Worm (Caenorhabditis elegans) whole organism, late embryonic: ENCODE data around the gene R04E5.9.

Experiments
- C08G9.2 ChIP-seq: sonication (generic microtip); optimal IDR thresholded peaks from 2 replicates; lab custom pipeline; 2016; ENCODE audit warnings: mild to moderate bottlenecking, missing genetic modification characterization, moderate library complexity, missing compliant biosample characterization
- F13H6.1 ChIP-seq: sonication (generic microtip); optimal IDR thresholded peaks from 2 replicates; lab custom pipeline; 2016; ENCODE audit warnings: missing genetic modification characterization, missing compliant biosample characterization
- K02D7.2 ChIP-seq: sonication (generic microtip); optimal IDR thresholded peaks from 2 replicates; lab custom pipeline; 2017; ENCODE audit warnings: mild to moderate bottlenecking, missing genetic modification characterization, missing compliant biosample characterization
- ama-1 ChIP-seq: fragments of 150-350 bp; optimal IDR thresholded peaks from 2 replicates; lab custom pipeline; 2014
- ceh-18 ChIP-seq: sonication (generic microtip); optimal IDR thresholded peaks from 2 replicates; lab custom pipeline; 2016; ENCODE audit warnings: missing genetic modification characterization, missing compliant biosample characterization
- ceh-19 ChIP-seq: fragments of 200-800 bp; sonication (Bioruptor generic); optimal IDR thresholded peaks from 2 replicates; lab custom pipeline; 2018; ENCODE audit warnings: mild to moderate bottlenecking, missing genetic modification characterization, missing compliant biosample characterization
- ceh-22 ChIP-seq: sonication (generic microtip); optimal IDR thresholded peaks from 2 replicates; lab custom pipeline; 2017; ENCODE audit warnings: missing biosample characterization, missing genetic modification characterization
- ceh-30 ChIP-seq: fragments of 150-350 bp; optimal IDR thresholded peaks from 2 replicates; lab custom pipeline; 2014; ENCODE audit warnings: missing biosample characterization, missing genetic modification characterization
- ceh-31 ChIP-seq: sonication (generic microtip); optimal IDR thresholded peaks from 2 replicates; lab custom pipeline; 2016; ENCODE audit warnings: missing genetic modification characterization, missing compliant biosample characterization
- ceh-45 ChIP-seq: fragments of 200-800 bp; sonication (Bioruptor generic); IDR thresholded peaks from 2 replicates; pipeline ENCODE4 v1.3.6; 2022; ENCODE audit warnings: missing genetic modification reagents, missing genetic modification characterization, missing compliant biosample characterization
- ceh-48 ChIP-seq: sonication (generic microtip); optimal IDR thresholded peaks from 2 replicates; lab custom pipeline; 2016; ENCODE audit warnings: missing genetic modification characterization, inconsistent platforms, missing compliant biosample characterization
- elt-2 ChIP-seq: sonication (generic microtip); optimal IDR thresholded peaks from 2 replicates; lab custom pipeline; 2016; ENCODE audit warnings: missing genetic modification reagents, missing genetic modification characterization, missing compliant biosample characterization
- elt-4 ChIP-seq: sonication (generic microtip); optimal IDR thresholded peaks from 2 replicates; lab custom pipeline; 2016; ENCODE audit warnings: missing genetic modification characterization, missing compliant biosample characterization
- eyg-1 ChIP-seq: sonication (generic microtip); optimal IDR thresholded peaks from 2 replicates; lab custom pipeline; 2016; ENCODE audit warnings: missing genotype, missing genetic modification characterization, missing compliant biosample characterization
- fkh-6 ChIP-seq: sonication (generic microtip); optimal IDR thresholded peaks from 2 replicates; lab custom pipeline; 2016; ENCODE audit warnings: missing genetic modification characterization, missing compliant biosample characterization
- gmeb-2 ChIP-seq: sonication (generic microtip); optimal IDR thresholded peaks from 2 replicates; lab custom pipeline; 2016; ENCODE audit warnings: missing genetic modification characterization, inconsistent platforms, missing compliant biosample characterization
- hlh-30 ChIP-seq: sonication (generic microtip); optimal IDR thresholded peaks from 2 replicates; lab custom pipeline; 2017; ENCODE audit warnings: antibody characterized with exemption, missing genetic modification characterization, missing compliant biosample characterization; ENCODE audit not compliant: insufficient read depth
- lim-6 ChIP-seq: sonication (generic microtip); optimal IDR thresholded peaks from 2 replicates; lab custom pipeline; 2016; ENCODE audit warnings: missing genetic modification characterization, missing compliant biosample characterization
- madf-2 ChIP-seq: sonication (generic microtip); optimal IDR thresholded peaks from 2 replicates; lab custom pipeline; 2017; ENCODE audit warnings: missing genetic modification characterization, missing compliant biosample characterization
- nhr-11 ChIP-seq: fragments of 150-350 bp; optimal IDR thresholded peaks from 2 replicates; lab custom pipeline; 2014; ENCODE audit warnings: missing biosample characterization, missing genetic modification characterization
- npax-4 ChIP-seq: sonication (generic microtip); optimal IDR thresholded peaks from 2 replicates; lab custom pipeline; 2016; ENCODE audit warnings: missing genetic modification characterization, missing compliant biosample characterization
- odd-2 ChIP-seq: sonication (generic microtip); optimal IDR thresholded peaks from 2 replicates; lab custom pipeline; 2017; ENCODE audit warnings: antibody characterized with exemption, mild to moderate bottlenecking, missing genetic modification characterization, missing compliant biosample characterization
- pag-3 ChIP-seq: sonication (generic microtip); optimal IDR thresholded peaks from 2 replicates; lab custom pipeline; 2016; ENCODE audit warnings: missing compliant biosample characterization, missing genetic modification characterization, borderline replicate concordance
- ref-2 ChIP-seq: sonication (generic microtip); optimal IDR thresholded peaks from 2 replicates; lab custom pipeline; 2016; ENCODE audit warnings: missing genetic modification characterization, missing compliant biosample characterization
- rnt-1 ChIP-seq: sonication (generic microtip); optimal IDR thresholded peaks from 2 replicates; lab custom pipeline; 2016; ENCODE audit warnings: missing genetic modification characterization, missing compliant biosample characterization
- sdc-2 ChIP-seq: sonication (generic microtip); optimal IDR thresholded peaks from 2 replicates; lab custom pipeline; 2016; ENCODE audit warnings: missing genotype, missing genetic modification characterization, missing compliant biosample characterization
- sox-4 ChIP-seq: sonication (generic microtip); optimal IDR thresholded peaks from 2 replicates; lab custom pipeline; 2017; ENCODE audit warnings: mild to moderate bottlenecking, missing genetic modification characterization, inconsistent platforms, missing compliant biosample characterization
- syd-9 ChIP-seq: sonication (generic microtip); optimal IDR thresholded peaks from 2 replicates; lab custom pipeline; 2016; ENCODE audit warnings: mild to moderate bottlenecking, missing genetic modification characterization, moderate library complexity, missing compliant biosample characterization
- tbx-2 ChIP-seq: sonication (generic microtip); optimal IDR thresholded peaks from 2 replicates; lab custom pipeline; 2016; ENCODE audit warnings: missing genetic modification characterization, missing compliant biosample characterization
- unc-3 ChIP-seq, 2 experiments: fragments of 200-800 bp in 1 of 2; sonication (Bioruptor generic) in 1 of 2; sonication (generic microtip) in 1 of 2; conservative IDR thresholded peaks in 1 of 2; optimal IDR thresholded peaks in 1 of 2; 2 replicates each; pipeline versions ENCODE4 v1.3.6 to Lab custom; 2016 to 2022; ENCODE audit warnings: missing compliant biosample characterization in 2 of 2, missing genetic modification characterization in 2 of 2, missing genetic modification reagents in 1 of 2
- unc-42 ChIP-seq: sonication (generic microtip); optimal IDR thresholded peaks from 2 replicates; lab custom pipeline; 2016; ENCODE audit warnings: missing genotype, missing genetic modification characterization, missing compliant biosample characterization
- unc-55 ChIP-seq: sonication (generic microtip); optimal IDR thresholded peaks from 2 replicates; lab custom pipeline; 2017; ENCODE audit warnings: missing biosample characterization, missing genetic modification reagents, missing genetic modification characterization
- unc-86 ChIP-seq: sonication (generic microtip); optimal IDR thresholded peaks from 2 replicates; lab custom pipeline; 2016; ENCODE audit warnings: missing genetic modification characterization, missing compliant biosample characterization
- zip-5 ChIP-seq: sonication (generic microtip); optimal IDR thresholded peaks from 2 replicates; lab custom pipeline; 2016; ENCODE audit warnings: missing genetic modification characterization, missing compliant biosample characterization
- ztf-16 ChIP-seq: sonication (generic microtip); optimal IDR thresholded peaks from 2 replicates; lab custom pipeline; 2017; ENCODE audit warnings: missing genetic modification characterization, missing compliant biosample characterization

The R04E5.9 gene

ce11 chrX:8817929-8818328 lies 7.0 kb upstream of the R04E5.9 start (continued):
- TF ChIP-seq ceh-18 (no peak), K02D7.2 (tag; lab: Kevin White, UChicago) (no peak), unc-3 (GFP tag; conservative IDR thresholded peaks at IDR 0.05; lab: Robert Waterston, UW) (no peak), unc-3 (tag; optimal IDR thresholded peaks at IDR 0.05; lab: Kevin White, UChicago) (no peak), ceh-19 (GFP tag; lab: Kevin White, UChicago) (no peak), ceh-22 (tag; lab: Kevin White, UChicago) (no peak)

ce11 chrX:8811916-8812315 lies 974 bp upstream of the R04E5.9 start, which contains the start of gene cnnm-2:
TSS of gene cnnm-2 (plus strand) at chrX:8812105.
- TF ChIP-seq lim-6 (tag; lab: Kevin White, UChicago): no peak
- peak; percentile 86 for TF ChIP-seq elt-2 (tag; lab: Kevin White, UChicago)

ce11 chrX:8808740-8809139 lies 2.2 kb downstream of the R04E5.9 start:
- TF ChIP-seq C08G9.2 (tag; lab: Kevin White, UChicago): no peak
- no peak for TF ChIP-seq ceh-30 (tag; lab: Kevin White, UChicago)
- no peak for TF ChIP-seq unc-3 (GFP tag; conservative IDR thresholded peaks at IDR 0.05; lab: Robert Waterston, UW)
- no peak for TF ChIP-seq unc-3 (tag; optimal IDR thresholded peaks at IDR 0.05; lab: Kevin White, UChicago)
- TF ChIP-seq ama-1: no peak
- TF ChIP-seq elt-4: no peak
- TF ChIP-seq madf-2 (tag; lab: Kevin White, UChicago): no peak
- TF ChIP-seq F13H6.1 (tag; lab: Kevin White, UChicago): no peak

- TF ChIP-seq unc-86: no peak
- peak; percentile 36 for TF ChIP-seq fkh-6 (tag; lab: Kevin White, UChicago)
- peak; percentile 36 for TF ChIP-seq unc-42 (tag; lab: Kevin White, UChicago)
- no peak for TF ChIP-seq K02D7.2 (tag; lab: Kevin White, UChicago)
- TF ChIP-seq ref-2 (tag; lab: Kevin White, UChicago): peak; percentile 11
Measured at ce11 chrX:8806070-8806799, 4.7 kb downstream of the R04E5.9 start, which contains the start of gene R04E5.8. TSS of gene R04E5.8 (minus strand) at chrX:8806120.

- no peak for TF ChIP-seq ceh-48 (tag; lab: Kevin White, UChicago)
- TF ChIP-seq rnt-1 (tag; lab: Kevin White, UChicago): no peak
- no peak for TF ChIP-seq nhr-11 (tag; lab: Kevin White, UChicago)
- TF ChIP-seq lim-6 (tag; lab: Kevin White, UChicago): no peak
- no peak for TF ChIP-seq hlh-30 (tag; lab: Kevin White, UChicago)
- TF ChIP-seq gmeb-2 (tag; lab: Kevin White, UChicago): no peak
- no peak for TF ChIP-seq syd-9 (tag; lab: Kevin White, UChicago)
- no peak for TF ChIP-seq ceh-31 (tag; lab: Kevin White, UChicago)
- TF ChIP-seq eyg-1: no peak
- TF ChIP-seq zip-5 (tag; lab: Kevin White, UChicago): no peak
- TF ChIP-seq tbx-2 (tag; lab: Kevin White, UChicago): no peak
- no peak for TF ChIP-seq odd-2
- TF ChIP-seq unc-55 (GFP tag; lab: Kevin White, UChicago): no peak
- no peak for TF ChIP-seq ceh-45 (GFP tag; lab: Robert Waterston, UW)
- TF ChIP-seq fkh-6 (tag; lab: Kevin White, UChicago): no peak
- TF ChIP-seq ztf-16 (tag; lab: Kevin White, UChicago): no peak
- no peak for TF ChIP-seq npax-4 (tag; lab: Kevin White, UChicago)
- no peak for TF ChIP-seq pag-3 (tag; lab: Kevin White, UChicago)
- TF ChIP-seq sox-4: no peak
- no peak for TF ChIP-seq sdc-2 (tag; lab: Kevin White, UChicago)
Measured at ce11 chrX:8805475-8805874, 5.5 kb downstream of the R04E5.9 start.
